Worm (Caenorhabditis elegans) whole organism, early embryonic: ENCODE measurements around the gene lgc-39.

ENCODE experiments used
- B0310.2 ChIP-seq: sonication (generic microtip); optimal IDR thresholded peaks from 2 replicates; lab custom pipeline; 2016; ENCODE audit warnings: mild to moderate bottlenecking, missing genetic modification characterization, missing compliant biosample characterization
- ama-1 ChIP-seq: fragments of 150-350 bp; optimal IDR thresholded peaks from 2 replicates; lab custom pipeline; 2014
- flt-1 ChIP-seq: fragments of 200-800 bp; sonication (Bioruptor generic); IDR thresholded peaks from 2 replicates; pipeline ENCODE4 v1.3.6; 2022; ENCODE audit warnings: missing genetic modification characterization, missing compliant biosample characterization
- hmbx-1 ChIP-seq: sonication (generic microtip); optimal IDR thresholded peaks from 2 replicates; lab custom pipeline; 2016; ENCODE audit warnings: mild to moderate bottlenecking, missing genetic modification characterization, missing compliant biosample characterization
- hmg-4 ChIP-seq: fragments of 200-800 bp; sonication (Bioruptor generic); optimal IDR thresholded peaks from 2 replicates; lab custom pipeline; 2018; ENCODE audit warnings: mild to moderate bottlenecking, missing genetic modification characterization, missing compliant biosample characterization
- tbx-11 ChIP-seq: fragments of 200-800 bp; sonication (Bioruptor generic); IDR thresholded peaks from 2 replicates; pipeline ENCODE4 v1.3.6; 2022; ENCODE audit warnings: missing genetic modification characterization, missing compliant biosample characterization
- tra-4 ChIP-seq: sonication (generic microtip); optimal IDR thresholded peaks from 2 replicates; lab custom pipeline; 2017; ENCODE audit warnings: missing genetic modification characterization, missing compliant biosample characterization

- TF ChIP-seq hmg-4 (GFP tag; lab: Kevin White, UChicago) (no peak), flt-1 (GFP tag; lab: Robert Waterston, UW) (no peak), ama-1 (lab: Kevin White, UChicago) (no peak), hmbx-1 (tag; lab: Kevin White, UChicago) (no peak), tbx-11 (GFP tag; lab: Robert Waterston, UW) (no peak), B0310.2 (tag; lab: Kevin White, UChicago) (no peak), tra-4 (tag; lab: Kevin White, UChicago) (no peak)
Measured at ce11 chrV:7223152-7223551, 47.9 kb downstream of the lgc-39 start, which contains the start of gene C13F10.7.
